Fruit fly (Drosophila melanogaster): ENCODE results near the gene Pde1c.

- TF ChIP-seq Myc (optimal IDR thresholded peaks at IDR 0.05) = no peak
- no peak for TF ChIP-seq insv (optimal IDR thresholded peaks at IDR 0.05)
- no peak for TF ChIP-seq Sin3A (optimal IDR thresholded peaks at IDR 0.05)
- TF ChIP-seq h (optimal IDR thresholded peaks at IDR 0.05) = no peak
- no peak for TF ChIP-seq psq (optimal IDR thresholded peaks at IDR 0.05)
These were observed 83.1 kb downstream of the Pde1c start for dm6 chr2L:11845159-11845788.
